Fruit fly (Drosophila melanogaster) whole organism, embryonic: ENCODE results near the gene scpr-C.

Source experiments
- Bgb ChIP-seq: fragments of 200-800 bp; sonication (Bioruptor generic); IDR thresholded peaks from 2 replicates; pipeline ENCODE4 v1.3.6; 2022; ENCODE audit warnings: missing biosample characterization, missing genetic modification characterization; ENCODE audit not compliant: partially characterized antibody
- Bteb2 ChIP-seq: fragments of 200-800 bp; sonication (Bioruptor generic); optimal IDR thresholded peaks from 2 replicates; lab custom pipeline; 2016; ENCODE audit warnings: missing biosample characterization, missing genetic modification characterization
- CG10321 ChIP-seq: fragments of 200-800 bp; sonication (Bioruptor generic); IDR thresholded peaks from 2 replicates; pipeline ENCODE4 v1.3.6; 2022; ENCODE audit warnings: missing biosample characterization, missing genetic modification characterization
- CG12071 ChIP-seq: fragments of 200-800 bp; sonication (Bioruptor generic); optimal IDR thresholded peaks from 3 replicates; lab custom pipeline; 2018; ENCODE audit warnings: missing biosample characterization, mild to moderate bottlenecking, missing genetic modification characterization
- CG13123 ChIP-seq: fragments of 200-800 bp; sonication (Bioruptor generic); optimal IDR thresholded peaks from 2 replicates; lab custom pipeline; 2016; ENCODE audit warnings: missing biosample characterization, missing genetic modification characterization
- CG13296 ChIP-seq: fragments of 200-800 bp; sonication (Bioruptor generic); optimal IDR thresholded peaks from 3 replicates; lab custom pipeline; 2018; ENCODE audit warnings: missing biosample characterization, mild to moderate bottlenecking, missing genetic modification characterization
- CG13894 ChIP-seq: fragments of 200-800 bp; sonication (Bioruptor generic); optimal IDR thresholded peaks from 3 replicates; lab custom pipeline; 2018; ENCODE audit warnings: missing biosample characterization, mild to moderate bottlenecking, missing genetic modification characterization, moderate library complexity
- CG1647 ChIP-seq: fragments of 200-800 bp; sonication (Bioruptor generic); optimal IDR thresholded peaks from 3 replicates; lab custom pipeline; 2016; ENCODE audit warnings: missing biosample characterization, missing genetic modification characterization
- CG16863 ChIP-seq: fragments of 200-800 bp; sonication (Bioruptor generic); optimal IDR thresholded peaks from 3 replicates; lab custom pipeline; 2016; ENCODE audit warnings: missing biosample characterization, missing genetic modification characterization
- CG17328 ChIP-seq: fragments of 200-800 bp; sonication (Bioruptor generic); IDR thresholded peaks from 2 replicates; pipeline ENCODE4 v1.3.6; 2022; ENCODE audit warnings: missing biosample characterization, missing genetic modification characterization
- CG17361 ChIP-seq: fragments of 200-800 bp; sonication (Bioruptor generic); IDR thresholded peaks from 3 replicates; pipeline ENCODE4 v1.3.6; 2022; ENCODE audit warnings: missing biosample characterization, missing genetic modification characterization
- CG2202 ChIP-seq: fragments of 200-800 bp; sonication (Bioruptor generic); optimal IDR thresholded peaks from 2 replicates; lab custom pipeline; 2018; ENCODE audit warnings: missing biosample characterization, mild to moderate bottlenecking, missing genetic modification characterization
- CG32532 ChIP-seq: fragments of 200-800 bp; sonication (Bioruptor generic); IDR thresholded peaks from 2 replicates; pipeline ENCODE4 v1.3.6; 2022; ENCODE audit warnings: missing biosample characterization, missing genetic modification characterization
- CG3838 ChIP-seq: fragments of 200-800 bp; sonication (Bioruptor generic); optimal IDR thresholded peaks from 3 replicates; lab custom pipeline; 2016; ENCODE audit warnings: missing biosample characterization, missing genetic modification characterization
- CG4282 ChIP-seq: fragments of 200-800 bp; sonication (Bioruptor generic); optimal IDR thresholded peaks from 2 replicates; lab custom pipeline; 2016; ENCODE audit warnings: missing biosample characterization, missing genetic modification characterization
- CG4360 ChIP-seq: fragments of 200-800 bp; sonication (Bioruptor generic); IDR thresholded peaks from 2 replicates; pipeline ENCODE4 v1.3.6; 2022; ENCODE audit warnings: missing biosample characterization, missing genetic modification characterization
- CG43689 ChIP-seq: fragments of 200-800 bp; sonication (Bioruptor generic); IDR thresholded peaks from 2 replicates; pipeline ENCODE4 v1.3.6; 2022; ENCODE audit warnings: missing biosample characterization, missing genetic modification characterization
- CG5953 ChIP-seq: fragments of 200-800 bp; sonication (Bioruptor generic); IDR thresholded peaks from 2 replicates; pipeline ENCODE4 v1.3.6; 2022; ENCODE audit warnings: missing biosample characterization, missing genetic modification characterization
- Chrac-16 ChIP-seq: fragments of 200-800 bp; sonication (Bioruptor generic); optimal IDR thresholded peaks from 3 replicates; lab custom pipeline; 2016; ENCODE audit warnings: missing biosample characterization, missing genetic modification characterization
- Dref ChIP-seq: fragments of 200-800 bp; sonication (Bioruptor generic); IDR thresholded peaks from 2 replicates; pipeline ENCODE4 v1.3.6; 2022; ENCODE audit warnings: missing biosample characterization, missing genetic modification characterization
- E2f1 ChIP-seq: fragments of 200-800 bp; sonication (Bioruptor generic); IDR thresholded peaks from 2 replicates; pipeline ENCODE4 v1.3.6; 2022; ENCODE audit warnings: missing biosample characterization, missing genetic modification characterization
- Eip74EF ChIP-seq, 2 experiments: fragments of 200-800 bp in 1 of 2; fragments of >200 bp in 1 of 2; sonication (Bioruptor generic) in 1 of 2; optimal IDR thresholded peaks; 2 replicates each; lab custom pipeline; 2017 to 2019; ENCODE audit warnings: missing biosample characterization in 2 of 2, missing genetic modification characterization in 2 of 2, mild to moderate bottlenecking in 1 of 2, moderate library complexity in 1 of 2
- Fer2 ChIP-seq: fragments of 200-800 bp; sonication (Bioruptor generic); optimal IDR thresholded peaks from 2 replicates; lab custom pipeline; 2018; ENCODE audit warnings: missing biosample characterization, mild to moderate bottlenecking, missing genetic modification characterization, moderate library complexity
- Hr39 ChIP-seq: fragments of >200 bp; optimal IDR thresholded peaks from 2 replicates; lab custom pipeline; 2017
- Lim3 ChIP-seq: fragments of 200-800 bp; sonication (Bioruptor generic); IDR thresholded peaks from 2 replicates; pipeline ENCODE4 v1.3.6; 2022; ENCODE audit warnings: missing biosample characterization, missing genetic modification characterization
- MESR4 ChIP-seq: fragments of 200-800 bp; sonication (Bioruptor generic); optimal IDR thresholded peaks from 2 replicates; lab custom pipeline; 2018; ENCODE audit warnings: missing biosample characterization, mild to moderate bottlenecking, missing genetic modification characterization, moderate library complexity
- Mrtf ChIP-seq: fragments of 200-800 bp; sonication (Bioruptor generic); IDR thresholded peaks from 3 replicates; pipeline ENCODE4 v1.3.6; 2022; ENCODE audit warnings: missing biosample characterization, missing genetic modification characterization
- Usf ChIP-seq: fragments of 200-800 bp; sonication (Bioruptor generic); optimal IDR thresholded peaks from 2 replicates; lab custom pipeline; 2017; ENCODE audit warnings: missing genotype, missing biosample characterization, missing genetic modification characterization
- Xbp1 ChIP-seq: fragments of 200-800 bp; sonication (Bioruptor generic); optimal IDR thresholded peaks from 3 replicates; lab custom pipeline; 2016; ENCODE audit warnings: missing biosample characterization, mild to moderate bottlenecking, missing genetic modification characterization
- abd-A ChIP-seq: fragments of 200-800 bp; sonication (Bioruptor generic); optimal IDR thresholded peaks from 3 replicates; lab custom pipeline; 2019; ENCODE audit warnings: missing biosample characterization, mild to moderate bottlenecking, missing genetic modification characterization, moderate library complexity
- cato ChIP-seq: fragments of 200-800 bp; sonication (Bioruptor generic); optimal IDR thresholded peaks from 2 replicates; lab custom pipeline; 2016; ENCODE audit warnings: missing biosample characterization, missing genetic modification characterization, borderline replicate concordance
- chinmo ChIP-seq: fragments of 200-800 bp; sonication (Bioruptor generic); IDR thresholded peaks from 4 replicates; pipeline ENCODE4 v1.3.6; 2022; ENCODE audit warnings: missing biosample characterization, missing genetic modification characterization; ENCODE audit not compliant: partially characterized antibody
- ci ChIP-seq: fragments of 200-800 bp; sonication (Bioruptor generic); IDR thresholded peaks from 3 replicates; pipeline ENCODE4 v1.3.6; 2022; ENCODE audit warnings: missing biosample characterization, missing genetic modification characterization
- en ChIP-seq: fragments of 200-800 bp; sonication (Bioruptor generic); optimal IDR thresholded peaks from 2 replicates; lab custom pipeline; 2016; ENCODE audit warnings: missing biosample characterization, missing genetic modification characterization
- h ChIP-seq: fragments of >200 bp; optimal IDR thresholded peaks from 2 replicates; lab custom pipeline; 2017
- her ChIP-seq: fragments of 200-800 bp; sonication (Bioruptor generic); optimal IDR thresholded peaks from 2 replicates; lab custom pipeline; 2016; ENCODE audit warnings: missing biosample characterization, missing genetic modification characterization
- kah ChIP-seq: fragments of 200-800 bp; sonication (Bioruptor generic); optimal IDR thresholded peaks from 2 replicates; lab custom pipeline; 2018; ENCODE audit warnings: missing biosample characterization, mild to moderate bottlenecking, missing genetic modification characterization
- knrl ChIP-seq: fragments of 200-800 bp; sonication (Bioruptor generic); IDR thresholded peaks from 3 replicates; pipeline ENCODE4 v1.3.6; 2022; ENCODE audit warnings: missing biosample characterization, missing genetic modification characterization; ENCODE audit not compliant: partially characterized antibody
- lola ChIP-seq, 3 experiments: fragments of >200 bp in 2 of 3; fragments of 200-800 bp in 1 of 3; sonication (Bioruptor generic) in 1 of 3; optimal IDR thresholded peaks; 2 replicates each; lab custom pipeline; 2017 to 2019; ENCODE audit warnings: missing biosample characterization in 3 of 3, missing genetic modification characterization in 3 of 3, mild to moderate bottlenecking in 1 of 3, moderate library complexity in 1 of 3
- lov ChIP-seq, 2 experiments: fragments of 200-800 bp in 1 of 2; fragments of >200 bp in 1 of 2; sonication (Bioruptor generic) in 1 of 2; IDR thresholded peaks in 1 of 2; optimal IDR thresholded peaks in 1 of 2; 2 replicates in 1 of 2; 3 replicates in 1 of 2; pipeline versions ENCODE4 v1.3.6 to Lab custom; 2017 to 2022; ENCODE audit warnings: missing biosample characterization in 1 of 2, missing genetic modification characterization in 1 of 2
- onecut ChIP-seq: fragments of 200-800 bp; sonication (Bioruptor generic); IDR thresholded peaks from 2 replicates; pipeline ENCODE4 v1.3.6; 2022; ENCODE audit warnings: missing biosample characterization, missing genetic modification characterization
- sc ChIP-seq, 3 experiments: fragments of >200 bp in 2 of 3; fragments of 200-800 bp in 1 of 3; sonication (Bioruptor generic) in 1 of 3; optimal IDR thresholded peaks; 2 replicates in 2 of 3; 3 replicates in 1 of 3; lab custom pipeline; 2017; ENCODE audit warnings: mild to moderate bottlenecking in 1 of 3, missing biosample characterization in 1 of 3, missing genetic modification characterization in 1 of 3, missing genetic modification reagents in 1 of 3
- sd ChIP-seq: fragments of 200-800 bp; sonication (Bioruptor generic); optimal IDR thresholded peaks from 3 replicates; lab custom pipeline; 2018; ENCODE audit warnings: missing biosample characterization, mild to moderate bottlenecking, missing genetic modification characterization, moderate library complexity
- sr ChIP-seq: fragments of 200-800 bp; sonication (Bioruptor generic); IDR thresholded peaks from 3 replicates; pipeline ENCODE4 v1.3.6; 2022; ENCODE audit warnings: missing biosample characterization, missing genetic modification characterization
- tgo ChIP-seq: fragments of 200-800 bp; sonication (Bioruptor generic); IDR thresholded peaks from 3 replicates; pipeline ENCODE4 v1.3.6; 2022; ENCODE audit warnings: missing biosample characterization, missing genetic modification characterization
- tin ChIP-seq: fragments of 200-800 bp; sonication (Bioruptor generic); optimal IDR thresholded peaks from 3 replicates; lab custom pipeline; 2016; ENCODE audit warnings: missing biosample characterization, missing genetic modification characterization
- tna ChIP-seq: fragments of 200-800 bp; sonication (Bioruptor generic); IDR thresholded peaks from 2 replicates; pipeline ENCODE4 v1.3.6; 2022; ENCODE audit warnings: missing biosample characterization, missing genetic modification characterization; ENCODE audit not compliant: partially characterized antibody
- vnd ChIP-seq: fragments of 200-800 bp; sonication (Bioruptor generic); IDR thresholded peaks from 3 replicates; pipeline ENCODE4 v1.3.6; 2022; ENCODE audit warnings: missing biosample characterization, missing genetic modification characterization; ENCODE audit not compliant: partially characterized antibody
- wdn ChIP-seq: fragments of 200-800 bp; sonication (Bioruptor generic); IDR thresholded peaks from 2 replicates; pipeline ENCODE4 v1.3.6; 2022; ENCODE audit warnings: missing biosample characterization, missing genetic modification characterization
- wek ChIP-seq: fragments of 200-800 bp; sonication (Bioruptor generic); optimal IDR thresholded peaks from 3 replicates; lab custom pipeline; 2018; ENCODE audit warnings: missing biosample characterization, mild to moderate bottlenecking, missing genetic modification characterization, moderate library complexity

Gene scpr-C

DNA sequence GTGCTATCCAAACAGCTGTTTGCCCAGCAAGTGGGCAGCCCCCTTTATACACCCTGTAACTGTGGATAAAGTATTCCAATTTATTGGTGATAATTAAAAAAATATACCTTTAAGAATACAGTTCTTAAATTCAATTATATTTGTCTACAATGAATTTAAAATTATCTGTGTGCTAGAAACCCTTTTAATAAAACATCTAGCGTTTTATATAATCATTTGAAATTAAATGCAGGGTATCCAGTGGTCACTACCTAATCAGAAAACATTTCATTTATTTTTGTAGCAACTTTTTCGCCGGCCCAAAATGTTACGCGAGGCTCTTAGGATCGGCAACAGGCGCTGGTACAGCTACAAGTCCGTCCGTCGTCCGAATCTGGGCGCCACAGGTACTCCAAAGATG, 1.2 kb downstream of the scpr-C start, which contains the start of gene CG17726 (continued):
- peak in 1 of 3 experiments; percentile 98 for TF ChIP-seq lola (GFP tag; optimal IDR thresholded peaks at IDR 0.05; lab: Kevin White, UChicago)
- peak; percentile 99 for TF ChIP-seq CG17328 (GFP tag; lab: Robert Waterston, UW)
- peak; percentile 90 for TF ChIP-seq CG16863 (GFP tag; lab: Kevin White, UChicago)
- TF ChIP-seq tin = peak; percentile 95
- peak; percentile 95 for TF ChIP-seq onecut (GFP tag; lab: Robert Waterston, UW)
- TF ChIP-seq CG3838 (GFP tag; lab: Kevin White, UChicago) = peak; percentile 85
- no peak for TF ChIP-seq tna (GFP tag; lab: Robert Waterston, UW)
- TF ChIP-seq abd-A (tag; lab: Kevin White, UChicago) = no peak
- TF ChIP-seq Dref = peak; percentile 20; the same call in 1 of the 2 replicates
- peak; percentile 99 for TF ChIP-seq ci
- TF ChIP-seq wdn = peak; percentile 96
- TF ChIP-seq cato = peak; percentile 94
- peak; percentile 98 for TF ChIP-seq Chrac-16
- no peak for TF ChIP-seq Bgb (GFP tag; lab: Robert Waterston, UW)
- TF ChIP-seq CG13894 (tag; lab: Kevin White, UChicago) = peak; percentile 94
- TF ChIP-seq CG4282 (GFP tag; lab: Kevin White, UChicago) = peak; percentile 13
- peak; percentile 90 for TF ChIP-seq CG13123 (GFP tag; lab: Kevin White, UChicago)
- TF ChIP-seq chinmo (GFP tag; lab: Robert Waterston, UW) = no peak
- peak; percentile 85 for TF ChIP-seq kah (GFP tag; lab: Kevin White, UChicago)
- no peak for TF ChIP-seq Hr39 (lab: Kevin White, UChicago)
- TF ChIP-seq MESR4 (GFP tag; lab: Kevin White, UChicago) = peak; percentile 67
- TF ChIP-seq CG4360 (GFP tag; lab: Robert Waterston, UW) = peak; percentile 82
- TF ChIP-seq knrl (GFP tag; lab: Robert Waterston, UW) = 0 out of 3 replicates have a peak, but pooled peaks have one; percentile 30
- TF ChIP-seq CG10321 (GFP tag; lab: Robert Waterston, UW) = peak; percentile 86
- peak; percentile 98 for TF ChIP-seq tgo
- TF ChIP-seq Usf (GFP tag; lab: Kevin White, UChicago) = peak; percentile 91
- TF ChIP-seq CG43689 (GFP tag; lab: Robert Waterston, UW) = peak; percentile 97
- peak; percentile 96 for TF ChIP-seq CG13296 (GFP tag; lab: Kevin White, UChicago)
- TF ChIP-seq vnd (GFP tag; lab: Robert Waterston, UW) = no peak
- TF ChIP-seq Fer2 = peak; percentile 94
- peak in 1 of 2 experiments; percentile 97 for TF ChIP-seq Eip74EF (GFP tag; optimal IDR thresholded peaks at IDR 0.05; lab: Kevin White, UChicago)
- TF ChIP-seq Xbp1 (GFP tag; lab: Kevin White, UChicago) = peak; percentile 98
- TF ChIP-seq lov (optimal IDR thresholded peaks at IDR 0.05; lab: Kevin White, UChicago) = no peak
- peak; percentile 98 for TF ChIP-seq lov (GFP tag; IDR thresholded peaks at IDR 0.05; lab: Robert Waterston, UW)
- TF ChIP-seq sc (optimal IDR thresholded peaks at IDR 0.05; lab: Kevin White, UChicago) = no peak
- TF ChIP-seq sc (GFP tag; optimal IDR thresholded peaks at IDR 0.05; lab: Kevin White, UChicago) = peak; percentile 92
- TF ChIP-seq CG2202 (tag; lab: Kevin White, UChicago) = peak; percentile 95
- peak; percentile 98 for TF ChIP-seq E2f1 (GFP tag; lab: Robert Waterston, UW)
- peak; percentile 98 for TF ChIP-seq CG32532 (GFP tag; lab: Robert Waterston, UW)
- peak; percentile 93 for TF ChIP-seq Bteb2 (GFP tag; lab: Kevin White, UChicago)
- TF ChIP-seq CG17361 (GFP tag; lab: Robert Waterston, UW) = peak; percentile 97
- peak; percentile 80 for TF ChIP-seq CG1647 (GFP tag; lab: Kevin White, UChicago)
- TF ChIP-seq wek = peak; percentile 79
- TF ChIP-seq Lim3 = peak; percentile 92
- peak; percentile 97 for TF ChIP-seq CG5953 (GFP tag; lab: Robert Waterston, UW)
- TF ChIP-seq her (GFP tag; lab: Kevin White, UChicago) = peak; percentile 70
- peak; percentile 90 for TF ChIP-seq CG12071 (GFP tag; lab: Kevin White, UChicago)
- TF ChIP-seq sr (GFP tag; lab: Robert Waterston, UW) = peak; percentile 76; the same call in 1 of the 3 replicates
- no peak for TF ChIP-seq h
- TF ChIP-seq Mrtf (GFP tag; lab: Robert Waterston, UW) = peak; percentile 96
- peak; percentile 92 for TF ChIP-seq sd
- TF ChIP-seq en (GFP tag; lab: Kevin White, UChicago) = peak; percentile 68
